Fruit fly (Drosophila melanogaster): ENCODE results near the gene CG11458.
A peak's percentile ranks its signal among the peaks of the same experiment; 100 is the strongest.

The CG11458 gene

dm6 chr3L:20923030-20923591 lies 17.5 kb downstream of the CG11458 start (continued):
- peak; percentile 53 for TF ChIP-seq topi (GFP tag; optimal IDR thresholded peaks at IDR 0.05)
- TF ChIP-seq Hr39 (GFP tag; optimal IDR thresholded peaks at IDR 0.05) = peak; percentile 48
- peak; percentile 84 for TF ChIP-seq Sox14 (GFP tag; optimal IDR thresholded peaks at IDR 0.05)
- no peak for TF ChIP-seq Hr38 (GFP tag; optimal IDR thresholded peaks at IDR 0.05)
- peak; percentile 76 for TF ChIP-seq CG4318 (GFP tag; optimal IDR thresholded peaks at IDR 0.05)
- TF ChIP-seq CG9139 (GFP tag; optimal IDR thresholded peaks at IDR 0.05) = peak; percentile 70
- peak; percentile 42 for TF ChIP-seq CG31627 (GFP tag; optimal IDR thresholded peaks at IDR 0.05)
- peak; percentile 81 for TF ChIP-seq CG6276 (GFP tag; optimal IDR thresholded peaks at IDR 0.05)
- peak; percentile 16 for TF ChIP-seq CG11902 (GFP tag; optimal IDR thresholded peaks at IDR 0.05)

DNA sequence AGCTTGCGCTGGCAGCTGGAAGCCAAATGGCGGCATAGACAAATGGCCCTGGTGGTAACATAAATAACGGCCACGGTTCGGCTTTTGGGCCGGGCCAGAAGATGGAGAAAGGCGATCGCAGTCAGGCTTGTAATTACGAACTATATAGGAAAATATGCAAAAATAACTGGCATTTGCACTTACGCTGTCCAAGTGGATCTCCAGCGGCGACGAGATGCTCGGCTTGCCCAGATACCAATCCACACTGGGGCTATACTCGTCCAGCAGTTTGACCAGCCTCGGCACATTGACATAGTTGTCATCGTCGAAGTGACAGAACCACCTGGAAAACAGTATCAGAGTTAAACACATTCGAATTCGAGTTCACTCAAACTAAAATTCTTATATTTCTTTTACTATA lies 21.9 kb downstream of the CG11458 start, which contains the start of gene CG10589:
CG10589 (plus strand) TSS at position 301 of the 400 bp plus-strand sequence.
- TF ChIP-seq CG31627 (GFP tag; optimal IDR thresholded peaks at IDR 0.05) = no peak
- no peak for TF ChIP-seq ss (GFP tag; optimal IDR thresholded peaks at IDR 0.05)
- TF ChIP-seq Hr4 (GFP tag; optimal IDR thresholded peaks at IDR 0.05) = no peak
- TF ChIP-seq CG11902 (GFP tag; optimal IDR thresholded peaks at IDR 0.05) = no peak
- no peak for TF ChIP-seq CG6163 (GFP tag; IDR thresholded peaks at IDR 0.05)
- no peak for TF ChIP-seq lz (GFP tag; optimal IDR thresholded peaks at IDR 0.05)
- no peak for TF ChIP-seq Eip75B (GFP tag; optimal IDR thresholded peaks at IDR 0.05)
- no peak for TF ChIP-seq fd59A (GFP tag; optimal IDR thresholded peaks at IDR 0.05)
- TF ChIP-seq CG8119 (GFP tag; IDR thresholded peaks at IDR 0.05) = no peak
- no peak for TF ChIP-seq Smox (GFP tag; optimal IDR thresholded peaks at IDR 0.05)
- TF ChIP-seq Blimp-1 (GFP tag; optimal IDR thresholded peaks at IDR 0.05) = no peak
- no peak for TF ChIP-seq CG32006 (GFP tag; optimal IDR thresholded peaks at IDR 0.05)
- no peak for TF ChIP-seq CG34406 (GFP tag; optimal IDR thresholded peaks at IDR 0.05)
- no peak for TF ChIP-seq Eip78C (GFP tag)
- no peak for TF ChIP-seq CG11762 (GFP tag; optimal IDR thresholded peaks at IDR 0.05; ENCODE audit: insufficient read depth)

- TF ChIP-seq Ets96B (tag; optimal IDR thresholded peaks at IDR 0.05) = peak; percentile 26
- peak; percentile 9 for TF ChIP-seq CG10631 (GFP tag; optimal IDR thresholded peaks at IDR 0.05)
- TF ChIP-seq CG32006 (GFP tag; optimal IDR thresholded peaks at IDR 0.05) = peak; percentile 32
- TF ChIP-seq CG34406 (GFP tag; optimal IDR thresholded peaks at IDR 0.05) = no peak
- peak; percentile 1 for TF ChIP-seq acj6 (GFP tag; optimal IDR thresholded peaks at IDR 0.05)
- peak in 1 of 2 experiments; percentile 15 for TF ChIP-seq ss (GFP tag; optimal IDR thresholded peaks at IDR 0.05)
- TF ChIP-seq CG10669 (GFP tag; optimal IDR thresholded peaks at IDR 0.05) = peak; percentile 40
- peak; percentile 72 for TF ChIP-seq Eip78C (GFP tag)
- TF ChIP-seq CG4318 (GFP tag; optimal IDR thresholded peaks at IDR 0.05) = no peak
- no peak for TF ChIP-seq CG31627 (GFP tag; optimal IDR thresholded peaks at IDR 0.05)
- peak; percentile 15 for TF ChIP-seq OdsH (GFP tag; optimal IDR thresholded peaks at IDR 0.05)
- TF ChIP-seq Eip75B (GFP tag; optimal IDR thresholded peaks at IDR 0.05) = peak; percentile 16
- TF ChIP-seq CG15336 (GFP tag; IDR thresholded peaks at IDR 0.05) = 0 out of 2 replicates have a peak, but pooled peaks have one; percentile 21
These were observed 23.8 kb downstream of the CG11458 start for dm6 chr3L:20929418-20929817.

DNA sequence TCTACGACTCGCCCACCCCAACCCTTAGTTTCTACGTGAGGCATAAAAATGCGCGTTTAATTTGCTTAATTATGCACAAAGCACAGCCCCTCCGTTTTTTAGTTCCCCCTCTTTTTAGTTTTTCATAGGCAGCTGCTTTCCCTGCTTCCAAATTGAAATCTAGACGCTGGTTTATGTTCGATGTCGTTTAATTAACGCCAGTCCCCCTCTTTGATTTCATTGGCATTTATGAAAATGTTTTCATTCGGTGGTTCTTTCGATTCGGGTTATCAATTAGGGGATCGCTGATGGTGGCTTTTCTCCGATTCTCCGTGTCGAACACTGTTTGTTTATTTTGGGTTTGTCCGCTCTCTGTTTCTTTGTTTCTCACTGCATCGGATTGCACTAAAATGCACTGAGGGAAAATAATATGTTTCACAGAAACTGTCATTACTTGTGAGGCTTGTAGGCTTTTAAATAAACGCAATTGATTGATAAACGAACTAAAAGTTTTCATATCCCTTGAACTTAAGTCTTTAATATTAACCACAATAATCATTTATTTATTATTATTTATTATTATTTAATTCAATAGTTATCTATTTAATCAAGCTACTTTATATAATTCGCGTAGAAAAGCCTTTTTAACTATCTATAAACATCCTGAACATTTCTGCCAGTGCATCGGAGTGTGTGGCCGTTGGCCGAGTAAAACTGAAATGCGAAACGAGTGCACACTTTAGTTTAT lies 24.6 kb downstream of the CG11458 start:
- TF ChIP-seq Gug (GFP tag; IDR thresholded peaks at IDR 0.05) (peak; percentile 54; the same call in 1 of the 2 replicates), CG8319 (GFP tag; optimal IDR thresholded peaks at IDR 0.05) (peak; percentile 27), CG6854 (GFP tag; optimal IDR thresholded peaks at IDR 0.05) (no peak), CG11902 (GFP tag; optimal IDR thresholded peaks at IDR 0.05) (peak; percentile 33), achi (GFP tag; optimal IDR thresholded peaks at IDR 0.05) (peak; percentile 78), CG7368 (GFP tag; optimal IDR thresholded peaks at IDR 0.05) (peak; percentile 60), CG3032 (tag; optimal IDR thresholded peaks at IDR 0.05) (peak; percentile 80), CG6808 (GFP tag; optimal IDR thresholded peaks at IDR 0.05) (peak; percentile 61), esn (GFP tag; optimal IDR thresholded peaks at IDR 0.05) (peak; percentile 56), CG4318 (GFP tag; optimal IDR thresholded peaks at IDR 0.05) (peak; percentile 70), CG6276 (GFP tag; optimal IDR thresholded peaks at IDR 0.05) (peak; percentile 67), vri (GFP tag; optimal IDR thresholded peaks at IDR 0.05) (no peak), CG15336 (GFP tag; IDR thresholded peaks at IDR 0.05) (peak; percentile 75), lz (GFP tag; optimal IDR thresholded peaks at IDR 0.05) (peak; percentile 24), fkh (GFP tag; optimal IDR thresholded peaks at IDR 0.05) (no peak), Blimp-1 (GFP tag; optimal IDR thresholded peaks at IDR 0.05) (no peak), Ets96B (tag; optimal IDR thresholded peaks at IDR 0.05) (peak; percentile 79), CG10631 (GFP tag; optimal IDR thresholded peaks at IDR 0.05) (peak; percentile 69), acj6 (GFP tag; optimal IDR thresholded peaks at IDR 0.05) (peak; percentile 67), CG11294 (GFP tag; IDR thresholded peaks at IDR 0.05) (peak; percentile 53; the same call in 1 of the 2 replicates), spab (GFP tag; optimal IDR thresholded peaks at IDR 0.05) (peak; percentile 74), CG6163 (GFP tag; IDR thresholded peaks at IDR 0.05) (no peak; the same call in 2 of the 3 replicates), Eip75B (GFP tag; optimal IDR thresholded peaks at IDR 0.05) (peak; percentile 62), fd85E (GFP tag; optimal IDR thresholded peaks at IDR 0.05) (peak; percentile 26), Hr4 (GFP tag; optimal IDR thresholded peaks at IDR 0.05) (peak; percentile 56)

Measured in whole organism, prepupa.